Worm (Caenorhabditis elegans): ENCODE data around the gene ZC504.1.

- TF ChIP-seq F13H6.1 (tag; optimal IDR thresholded peaks at IDR 0.05) (no peak), snpc-4 (tag; optimal IDR thresholded peaks at IDR 0.05) (no peak)
These were observed 14.2 kb upstream of the ZC504.1 start for ce11 chrX:10392792-10393191.

All from whole organism, L2 larva.